Fruit fly (Drosophila melanogaster): ENCODE measurements around the gene CG7990.

DNA sequence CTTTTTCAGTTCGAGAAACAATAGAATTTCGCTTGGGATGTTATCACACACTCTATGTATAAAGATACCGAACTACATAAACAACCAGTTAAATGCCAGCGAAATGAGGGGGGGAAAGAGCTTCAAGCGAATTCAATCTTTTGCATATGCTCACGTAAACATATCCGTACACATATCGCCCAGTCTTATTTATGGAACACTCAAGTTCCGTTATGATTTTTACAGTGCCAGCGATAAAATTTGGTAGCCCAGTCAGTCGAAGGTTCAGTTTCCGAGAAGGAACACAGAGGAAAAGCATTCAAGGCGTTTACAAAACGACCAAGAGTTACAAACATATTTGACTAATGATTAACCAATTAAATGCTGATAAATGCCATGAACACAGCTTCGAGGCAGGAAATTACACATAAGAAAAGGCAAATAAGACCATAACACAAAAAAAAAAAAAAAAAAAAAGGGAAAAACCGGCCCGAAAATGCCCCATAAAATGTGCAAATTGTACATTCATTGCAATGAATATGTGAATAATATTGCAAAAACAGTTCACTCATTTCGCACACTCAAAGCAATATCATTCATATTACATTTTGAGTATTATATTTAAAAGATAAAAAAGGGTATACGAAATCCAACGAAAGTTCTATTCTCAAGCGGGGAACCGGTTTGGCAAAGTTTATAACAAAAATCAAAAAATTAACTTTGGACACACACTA lies 52.8 kb downstream of the CG7990 start:
- TF ChIP-seq CG7045 (GFP tag; optimal IDR thresholded peaks at IDR 0.05) (no peak), Clk (GFP tag; optimal IDR thresholded peaks at IDR 0.05) (no peak), CG7101 (tag; optimal IDR thresholded peaks at IDR 0.05) (no peak), toe (GFP tag; optimal IDR thresholded peaks at IDR 0.05) (no peak), bab1 (GFP tag; optimal IDR thresholded peaks at IDR 0.05) (no peak), cnc (optimal IDR thresholded peaks at IDR 0.05) (no peak)
